Worm (Caenorhabditis elegans) whole organism, late embryonic: Measurements from ENCODE around the gene scvp-1.

Experiments
- C08G9.2 ChIP-seq: sonication (generic microtip); optimal IDR thresholded peaks from 2 replicates; lab custom pipeline; 2016; ENCODE audit warnings: mild to moderate bottlenecking, missing genetic modification characterization, moderate library complexity, missing compliant biosample characterization
- T23F11.4 ChIP-seq: fragments of 200-800 bp; sonication (Bioruptor generic); optimal IDR thresholded peaks from 2 replicates; lab custom pipeline; 2018; ENCODE audit warnings: mild to moderate bottlenecking, missing genetic modification characterization, missing compliant biosample characterization
- ama-1 ChIP-seq: fragments of 150-350 bp; optimal IDR thresholded peaks from 2 replicates; lab custom pipeline; 2014
- ceh-9 ChIP-seq: sonication (generic microtip); optimal IDR thresholded peaks from 2 replicates; lab custom pipeline; 2016; ENCODE audit warnings: mild to moderate bottlenecking, missing genetic modification characterization, inconsistent platforms, missing compliant biosample characterization
- dmd-4 ChIP-seq: sonication (generic microtip); optimal IDR thresholded peaks from 2 replicates; lab custom pipeline; 2016; ENCODE audit warnings: borderline replicate concordance, missing genetic modification characterization, missing compliant biosample characterization
- fax-1 ChIP-seq: sonication (generic microtip); optimal IDR thresholded peaks from 2 replicates; lab custom pipeline; 2016; ENCODE audit warnings: missing genotype, missing genetic modification characterization, missing compliant biosample characterization
- hlh-30 ChIP-seq: sonication (generic microtip); optimal IDR thresholded peaks from 2 replicates; lab custom pipeline; 2017; ENCODE audit warnings: antibody characterized with exemption, missing genetic modification characterization, missing compliant biosample characterization; ENCODE audit not compliant: insufficient read depth
- hlh-8 ChIP-seq: sonication (generic microtip); optimal IDR thresholded peaks from 2 replicates; lab custom pipeline; 2016; ENCODE audit warnings: missing genotype, missing genetic modification characterization, missing compliant biosample characterization
- lin-11 ChIP-seq: fragments of 200-800 bp; sonication (Bioruptor generic); optimal IDR thresholded peaks from 2 replicates; lab custom pipeline; 2018; ENCODE audit warnings: mild to moderate bottlenecking, missing genetic modification characterization, missing compliant biosample characterization
- pha-2 ChIP-seq: sonication (generic microtip); optimal IDR thresholded peaks from 2 replicates; lab custom pipeline; 2017; ENCODE audit warnings: mild to moderate bottlenecking, missing genetic modification characterization, missing compliant biosample characterization
- sdc-2 ChIP-seq: sonication (generic microtip); optimal IDR thresholded peaks from 2 replicates; lab custom pipeline; 2016; ENCODE audit warnings: missing genotype, missing genetic modification characterization, missing compliant biosample characterization

DNA sequence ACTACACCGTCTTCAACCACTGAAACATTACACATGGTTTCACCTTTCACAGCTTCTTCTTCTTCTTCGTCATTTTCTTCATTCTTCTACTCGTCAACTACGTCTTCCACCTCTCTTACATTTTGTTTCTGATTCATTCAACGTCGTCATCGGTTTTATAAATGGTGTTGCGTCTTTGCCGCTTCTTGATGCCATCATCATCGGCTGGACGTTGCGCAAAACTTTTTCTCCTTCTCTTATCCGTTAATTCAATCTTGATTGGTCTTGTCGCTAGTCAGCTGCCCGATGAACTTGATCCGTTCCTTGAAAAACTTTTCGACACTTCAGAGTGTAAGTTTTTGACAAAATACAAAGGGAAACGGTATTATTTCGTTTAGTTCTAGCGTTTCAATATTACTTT, 32.5 kb downstream of the scvp-1 start:
- TF ChIP-seq hlh-30 (tag; lab: Kevin White, UChicago) (no peak), hlh-8 (tag; lab: Kevin White, UChicago) (no peak), pha-2 (no peak), ama-1 (lab: Kevin White, UChicago) (no peak), lin-11 (tag; lab: Kevin White, UChicago) (no peak), C08G9.2 (tag; lab: Kevin White, UChicago) (no peak), sdc-2 (tag; lab: Kevin White, UChicago) (no peak), T23F11.4 (GFP tag; lab: Kevin White, UChicago) (no peak), ceh-9 (no peak), fax-1 (tag; lab: Kevin White, UChicago) (no peak), dmd-4 (tag; lab: Kevin White, UChicago) (no peak)
